Worm (Caenorhabditis elegans) whole organism, late embryonic: ENCODE measurements around the gene str-169.

Source experiments
- C38D4.7 ChIP-seq: fragments of 200-800 bp; sonication (Bioruptor generic); optimal IDR thresholded peaks from 2 replicates; lab custom pipeline; 2018; ENCODE audit warnings: mild to moderate bottlenecking, missing genetic modification characterization, moderate library complexity, missing compliant biosample characterization
- T23F11.4 ChIP-seq: fragments of 200-800 bp; sonication (Bioruptor generic); optimal IDR thresholded peaks from 2 replicates; lab custom pipeline; 2018; ENCODE audit warnings: mild to moderate bottlenecking, missing genetic modification characterization, missing compliant biosample characterization
- ceh-14 ChIP-seq: sonication (generic microtip); optimal IDR thresholded peaks from 2 replicates; lab custom pipeline; 2016; ENCODE audit warnings: missing genotype, missing genetic modification characterization, missing compliant biosample characterization
- ceh-18 ChIP-seq: sonication (generic microtip); optimal IDR thresholded peaks from 2 replicates; lab custom pipeline; 2016; ENCODE audit warnings: missing genetic modification characterization, missing compliant biosample characterization
- ceh-2 ChIP-seq: sonication (generic microtip); optimal IDR thresholded peaks from 2 replicates; lab custom pipeline; 2016; ENCODE audit warnings: missing genotype, missing genetic modification characterization, missing compliant biosample characterization
- ceh-22 ChIP-seq: sonication (generic microtip); optimal IDR thresholded peaks from 2 replicates; lab custom pipeline; 2017; ENCODE audit warnings: missing biosample characterization, missing genetic modification characterization
- ceh-24 ChIP-seq: sonication (generic microtip); optimal IDR thresholded peaks from 2 replicates; lab custom pipeline; 2016; ENCODE audit warnings: mild to moderate bottlenecking, missing genetic modification characterization, missing compliant biosample characterization
- ceh-30 ChIP-seq: fragments of 150-350 bp; optimal IDR thresholded peaks from 2 replicates; lab custom pipeline; 2014; ENCODE audit warnings: missing biosample characterization, missing genetic modification characterization
- ceh-34 ChIP-seq: sonication (generic microtip); optimal IDR thresholded peaks from 2 replicates; lab custom pipeline; 2016; ENCODE audit warnings: mild to moderate bottlenecking, missing genetic modification characterization, missing compliant biosample characterization
- ceh-48 ChIP-seq: sonication (generic microtip); optimal IDR thresholded peaks from 2 replicates; lab custom pipeline; 2016; ENCODE audit warnings: missing genetic modification characterization, inconsistent platforms, missing compliant biosample characterization
- ceh-9 ChIP-seq: sonication (generic microtip); optimal IDR thresholded peaks from 2 replicates; lab custom pipeline; 2016; ENCODE audit warnings: mild to moderate bottlenecking, missing genetic modification characterization, inconsistent platforms, missing compliant biosample characterization
- che-1 ChIP-seq: sonication (generic microtip); optimal IDR thresholded peaks from 2 replicates; lab custom pipeline; 2016; ENCODE audit warnings: mild to moderate bottlenecking, missing genetic modification characterization, missing compliant biosample characterization
- dmd-4 ChIP-seq: sonication (generic microtip); optimal IDR thresholded peaks from 2 replicates; lab custom pipeline; 2016; ENCODE audit warnings: borderline replicate concordance, missing genetic modification characterization, missing compliant biosample characterization
- elt-4 ChIP-seq: sonication (generic microtip); optimal IDR thresholded peaks from 2 replicates; lab custom pipeline; 2016; ENCODE audit warnings: missing genetic modification characterization, missing compliant biosample characterization
- fax-1 ChIP-seq: sonication (generic microtip); optimal IDR thresholded peaks from 2 replicates; lab custom pipeline; 2016; ENCODE audit warnings: missing genotype, missing genetic modification characterization, missing compliant biosample characterization
- fkh-10 ChIP-seq: fragments of 150-350 bp; optimal IDR thresholded peaks from 2 replicates; lab custom pipeline; 2014; ENCODE audit warnings: missing biosample characterization, missing genetic modification reagents, missing genetic modification characterization
- fkh-6 ChIP-seq: sonication (generic microtip); optimal IDR thresholded peaks from 2 replicates; lab custom pipeline; 2016; ENCODE audit warnings: missing genetic modification characterization, missing compliant biosample characterization
- hlh-15 ChIP-seq: sonication (generic microtip); optimal IDR thresholded peaks from 2 replicates; lab custom pipeline; 2016; ENCODE audit warnings: missing genetic modification characterization, missing compliant biosample characterization
- lim-6 ChIP-seq: sonication (generic microtip); optimal IDR thresholded peaks from 2 replicates; lab custom pipeline; 2016; ENCODE audit warnings: missing genetic modification characterization, missing compliant biosample characterization
- mec-3 ChIP-seq: sonication (generic microtip); optimal IDR thresholded peaks from 2 replicates; lab custom pipeline; 2016; ENCODE audit warnings: borderline replicate concordance, missing genetic modification characterization, missing compliant biosample characterization
- nfya-1 ChIP-seq: sonication (generic microtip); optimal IDR thresholded peaks from 2 replicates; lab custom pipeline; 2017; ENCODE audit warnings: missing genetic modification characterization, mild to moderate bottlenecking, missing compliant biosample characterization, antibody characterized with exemption, moderate library complexity
- nhr-232 ChIP-seq: sonication (generic microtip); optimal IDR thresholded peaks from 2 replicates; lab custom pipeline; 2016; ENCODE audit warnings: missing genetic modification characterization, missing compliant biosample characterization
- npax-4 ChIP-seq: sonication (generic microtip); optimal IDR thresholded peaks from 2 replicates; lab custom pipeline; 2016; ENCODE audit warnings: missing genetic modification characterization, missing compliant biosample characterization
- odd-2 ChIP-seq: sonication (generic microtip); optimal IDR thresholded peaks from 2 replicates; lab custom pipeline; 2017; ENCODE audit warnings: antibody characterized with exemption, mild to moderate bottlenecking, missing genetic modification characterization, missing compliant biosample characterization
- pag-3 ChIP-seq: sonication (generic microtip); optimal IDR thresholded peaks from 2 replicates; lab custom pipeline; 2016; ENCODE audit warnings: missing compliant biosample characterization, missing genetic modification characterization, borderline replicate concordance
- pat-9 ChIP-seq: fragments of 200-800 bp; sonication (Bioruptor generic); optimal IDR thresholded peaks from 2 replicates; lab custom pipeline; 2018; ENCODE audit warnings: mild to moderate bottlenecking, missing genetic modification characterization, moderate library complexity, missing compliant biosample characterization
- pax-1 ChIP-seq: fragments of 150-350 bp; optimal IDR thresholded peaks from 2 replicates; lab custom pipeline; 2014; ENCODE audit warnings: missing biosample characterization, missing genetic modification characterization
- pha-2 ChIP-seq: sonication (generic microtip); optimal IDR thresholded peaks from 2 replicates; lab custom pipeline; 2017; ENCODE audit warnings: mild to moderate bottlenecking, missing genetic modification characterization, missing compliant biosample characterization
- rnt-1 ChIP-seq: sonication (generic microtip); optimal IDR thresholded peaks from 2 replicates; lab custom pipeline; 2016; ENCODE audit warnings: missing genetic modification characterization, missing compliant biosample characterization
- sdc-2 ChIP-seq: sonication (generic microtip); optimal IDR thresholded peaks from 2 replicates; lab custom pipeline; 2016; ENCODE audit warnings: missing genotype, missing genetic modification characterization, missing compliant biosample characterization
- sox-2 ChIP-seq: fragments of 200-800 bp; sonication (Bioruptor generic); IDR thresholded peaks from 2 replicates; pipeline ENCODE4 v1.3.6; 2022; ENCODE audit warnings: missing genetic modification reagents, missing genetic modification characterization, missing compliant biosample characterization
- sox-4 ChIP-seq: sonication (generic microtip); optimal IDR thresholded peaks from 2 replicates; lab custom pipeline; 2017; ENCODE audit warnings: mild to moderate bottlenecking, missing genetic modification characterization, inconsistent platforms, missing compliant biosample characterization
- syd-9 ChIP-seq: sonication (generic microtip); optimal IDR thresholded peaks from 2 replicates; lab custom pipeline; 2016; ENCODE audit warnings: mild to moderate bottlenecking, missing genetic modification characterization, moderate library complexity, missing compliant biosample characterization
- tbx-2 ChIP-seq: sonication (generic microtip); optimal IDR thresholded peaks from 2 replicates; lab custom pipeline; 2016; ENCODE audit warnings: missing genetic modification characterization, missing compliant biosample characterization
- tbx-7 ChIP-seq: sonication (generic microtip); optimal IDR thresholded peaks from 2 replicates; lab custom pipeline; 2016; ENCODE audit warnings: missing genotype, missing genetic modification characterization, missing compliant biosample characterization
- unc-42 ChIP-seq: sonication (generic microtip); optimal IDR thresholded peaks from 2 replicates; lab custom pipeline; 2016; ENCODE audit warnings: missing genotype, missing genetic modification characterization, missing compliant biosample characterization
- unc-55 ChIP-seq: sonication (generic microtip); optimal IDR thresholded peaks from 2 replicates; lab custom pipeline; 2017; ENCODE audit warnings: missing biosample characterization, missing genetic modification reagents, missing genetic modification characterization
- unc-86 ChIP-seq: sonication (generic microtip); optimal IDR thresholded peaks from 2 replicates; lab custom pipeline; 2016; ENCODE audit warnings: missing genetic modification characterization, missing compliant biosample characterization

Gene str-169

DNA sequence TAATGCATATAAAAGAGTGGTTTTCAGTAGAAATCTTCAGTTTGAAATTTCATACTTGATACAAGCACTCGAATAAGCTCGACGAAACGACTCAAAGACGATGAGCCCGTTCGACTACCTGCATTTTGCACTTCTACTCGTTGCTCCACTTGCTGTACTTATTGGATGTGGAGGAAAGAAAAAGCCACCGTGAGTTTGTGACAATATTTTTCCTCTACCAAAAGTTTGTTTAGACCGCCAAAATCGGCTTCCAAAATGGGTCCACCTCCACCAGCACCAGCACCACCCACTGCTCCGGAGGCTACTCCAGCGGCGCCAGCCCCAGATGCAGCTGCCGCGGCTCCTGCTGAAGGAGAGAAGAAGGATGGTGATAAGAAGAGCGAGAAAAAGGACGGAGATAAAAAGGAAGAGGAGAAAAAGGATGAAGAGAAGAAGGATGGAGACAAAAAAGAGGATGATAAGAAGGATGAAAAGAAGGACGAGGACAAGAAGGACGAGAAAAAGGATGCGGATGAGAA is 31.4 kb downstream of the str-169 start, which contains the start of gene E03H12.5:
Gene E03H12.5, plus strand, starts transcription at position 51 of the 518 bp plus-strand sequence.
- TF ChIP-seq dmd-4 (tag; lab: Kevin White, UChicago) (no peak), unc-55 (GFP tag; lab: Kevin White, UChicago) (no peak), ceh-34 (no peak), sdc-2 (tag; lab: Kevin White, UChicago) (no peak), fax-1 (tag; lab: Kevin White, UChicago) (no peak), hlh-15 (no peak)

- no peak for TF ChIP-seq tbx-2 (tag; lab: Kevin White, UChicago)
- no peak for TF ChIP-seq C38D4.7 (GFP tag; lab: Kevin White, UChicago)
- no peak for TF ChIP-seq elt-4 (tag; lab: Kevin White, UChicago)
- no peak for TF ChIP-seq ceh-2 (tag; lab: Kevin White, UChicago)
- TF ChIP-seq unc-42 (tag; lab: Kevin White, UChicago), result no peak
- TF ChIP-seq ceh-22 (tag; lab: Kevin White, UChicago), result no peak
- TF ChIP-seq che-1, result no peak
- no peak for TF ChIP-seq fkh-6 (tag; lab: Kevin White, UChicago)
- no peak for TF ChIP-seq lim-6 (tag; lab: Kevin White, UChicago)
- no peak for TF ChIP-seq ceh-14
- no peak for TF ChIP-seq dmd-4 (tag; lab: Kevin White, UChicago)
- no peak for TF ChIP-seq sox-2
- TF ChIP-seq unc-86 (tag; lab: Kevin White, UChicago), result no peak
- TF ChIP-seq nfya-1, result no peak
- TF ChIP-seq ceh-30 (tag; lab: Kevin White, UChicago), result no peak
These were observed 35.2 kb downstream of the str-169 start, which contains the start of gene srz-24 for ce11 chrIV:4981027-4981426. Gene srz-24 (minus strand): TSS chrIV:4981127.

DNA sequence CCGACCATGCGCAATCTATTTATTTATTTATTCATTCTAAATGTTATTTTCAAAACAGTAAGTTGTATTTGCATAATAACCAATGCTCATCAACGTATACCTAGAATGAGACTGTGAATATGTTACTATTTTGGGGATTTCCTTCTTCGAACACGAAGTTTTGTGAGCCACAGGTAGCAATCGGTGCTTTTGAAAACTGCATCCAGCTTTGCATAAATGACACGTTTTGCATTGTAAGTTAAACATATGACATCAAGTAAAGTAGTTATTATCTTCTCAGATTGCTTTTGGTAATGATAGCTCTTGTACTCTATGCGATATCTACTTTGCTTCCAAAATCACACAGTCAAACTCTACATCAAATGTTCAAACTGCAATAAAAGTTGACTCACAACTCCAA is 36.6 kb downstream of the str-169 start, which contains the start of gene E03H12.4:
Gene E03H12.4, plus strand, starts transcription at position 120 of the 400 bp plus-strand sequence.
- TF ChIP-seq sox-4 (tag; lab: Kevin White, UChicago), result no peak

ce11 chrIV:4983746-4984145 is 37.9 kb downstream of the str-169 start, which contains the start of gene clec-176:
Gene clec-176 (plus strand): TSS chrIV:4984046.
- TF ChIP-seq ceh-18 (tag; lab: Kevin White, UChicago), result no peak
- TF ChIP-seq rnt-1 (tag; lab: Kevin White, UChicago), result no peak
- TF ChIP-seq ceh-14, result no peak
- no peak for TF ChIP-seq ceh-9 (tag; lab: Kevin White, UChicago)
- TF ChIP-seq ceh-48 (tag; lab: Kevin White, UChicago), result no peak
- no peak for TF ChIP-seq syd-9 (tag; lab: Kevin White, UChicago)
- TF ChIP-seq elt-4 (tag; lab: Kevin White, UChicago), result no peak
- no peak for TF ChIP-seq mec-3
- no peak for TF ChIP-seq tbx-7 (tag; lab: Kevin White, UChicago)
- TF ChIP-seq fax-1 (tag; lab: Kevin White, UChicago), result no peak
- no peak for TF ChIP-seq pax-1
- TF ChIP-seq npax-4 (tag; lab: Kevin White, UChicago), result no peak
- no peak for TF ChIP-seq ceh-30 (tag; lab: Kevin White, UChicago)
- TF ChIP-seq pat-9 (tag; lab: Kevin White, UChicago), result no peak
- TF ChIP-seq odd-2, result no peak
- TF ChIP-seq tbx-2 (tag; lab: Kevin White, UChicago), result no peak

ce11 chrIV:4986246-4986645 is 40.4 kb downstream of the str-169 start, which contains the start of gene clec-177:
Gene clec-177 (plus strand): TSS chrIV:4986546.
- TF ChIP-seq npax-4 (tag; lab: Kevin White, UChicago), result no peak
- TF ChIP-seq syd-9 (tag; lab: Kevin White, UChicago), result no peak
- no peak for TF ChIP-seq ceh-24 (tag; lab: Kevin White, UChicago)
- no peak for TF ChIP-seq ceh-30 (tag; lab: Kevin White, UChicago)
- no peak for TF ChIP-seq tbx-2 (tag; lab: Kevin White, UChicago)
- no peak for TF ChIP-seq fkh-10 (GFP tag; lab: Kevin White, UChicago)
- no peak for TF ChIP-seq ceh-18 (tag; lab: Kevin White, UChicago)
- no peak for TF ChIP-seq T23F11.4 (GFP tag; lab: Kevin White, UChicago)
- no peak for TF ChIP-seq sox-2
- TF ChIP-seq pag-3 (tag; lab: Kevin White, UChicago), result no peak
- TF ChIP-seq pha-2 (tag; lab: Kevin White, UChicago), result no peak
- no peak for TF ChIP-seq mec-3
- no peak for TF ChIP-seq ceh-22 (tag; lab: Kevin White, UChicago)
- TF ChIP-seq che-1, result no peak
- TF ChIP-seq hlh-15, result no peak
- TF ChIP-seq nhr-232, result no peak
- no peak for TF ChIP-seq odd-2
